Worm (Caenorhabditis elegans): Measurements from ENCODE around the gene srx-87.

Gene srx-87

ce11 chrV:11552379-11552778 lies 12.3 kb upstream of the srx-87 start, which contains the start of gene srx-85:
TSS of gene srx-85 (plus strand) at chrV:11552679.
- TF ChIP-seq nhr-21 (tag; optimal IDR thresholded peaks at IDR 0.05) (no peak), C34F6.9 (tag; optimal IDR thresholded peaks at IDR 0.05) (no peak), mab-5 (tag; optimal IDR thresholded peaks at IDR 0.05) (no peak), nhr-11 (tag; optimal IDR thresholded peaks at IDR 0.05) (no peak), unc-55 (GFP tag; optimal IDR thresholded peaks at IDR 0.05) (no peak), peb-1 (tag; optimal IDR thresholded peaks at IDR 0.05) (no peak), blmp-1 (tag; optimal IDR thresholded peaks at IDR 0.05; ENCODE audit: insufficient read depth) (no peak), lin-11 (tag; optimal IDR thresholded peaks at IDR 0.05) (no peak), mdl-1 (tag; optimal IDR thresholded peaks at IDR 0.05) (no peak), unc-39 (tag; optimal IDR thresholded peaks at IDR 0.05) (no peak), Y55F3AM.14 (GFP tag; optimal IDR thresholded peaks at IDR 0.05) (no peak), skn-1 (tag; optimal IDR thresholded peaks at IDR 0.05) (no peak), nhr-10 (tag; optimal IDR thresholded peaks at IDR 0.05) (no peak)

ce11 chrV:11554260-11554659 lies 10.4 kb upstream of the srx-87 start, which contains the start of gene duo-1:
TSS of gene duo-1 (plus strand) at chrV:11554630.
- no peak for TF ChIP-seq unc-62 (GFP tag; optimal IDR thresholded peaks at IDR 0.05)
- no peak for TF ChIP-seq blmp-1 (tag; optimal IDR thresholded peaks at IDR 0.05; ENCODE audit: insufficient read depth)
- no peak for TF ChIP-seq nhr-21 (tag; optimal IDR thresholded peaks at IDR 0.05)
- TF ChIP-seq unc-39 (tag; optimal IDR thresholded peaks at IDR 0.05): no peak

- no peak for TF ChIP-seq nhr-25 (tag; optimal IDR thresholded peaks at IDR 0.05)
- no peak for TF ChIP-seq snpc-4 (tag; optimal IDR thresholded peaks at IDR 0.05)
- no peak for TF ChIP-seq ama-1 (optimal IDR thresholded peaks at IDR 0.05)
- TF ChIP-seq nhr-10 (tag; optimal IDR thresholded peaks at IDR 0.05): no peak
- TF ChIP-seq elt-3 (tag; optimal IDR thresholded peaks at IDR 0.05): no peak
- TF ChIP-seq peb-1 (tag; optimal IDR thresholded peaks at IDR 0.05): no peak
- TF ChIP-seq sma-3 (GFP tag; optimal IDR thresholded peaks at IDR 0.05): no peak
- TF ChIP-seq crh-2 (tag; optimal IDR thresholded peaks at IDR 0.05): no peak
- TF ChIP-seq mbf-1 (tag; optimal IDR thresholded peaks at IDR 0.05): no peak
- no peak for TF ChIP-seq nhr-21 (tag; optimal IDR thresholded peaks at IDR 0.05)
- TF ChIP-seq lin-11 (tag; optimal IDR thresholded peaks at IDR 0.05): no peak
Measured at ce11 chrV:11562643-11563042, 2.0 kb upstream of the srx-87 start, which contains the start of gene srx-86. TSS of gene srx-86 (plus strand) at chrV:11562943.

- peak; percentile 1 for TF ChIP-seq ztf-4 (tag; optimal IDR thresholded peaks at IDR 0.05)
- peak; percentile 41 for TF ChIP-seq nhr-129 (tag; optimal IDR thresholded peaks at IDR 0.05)
- no peak for TF ChIP-seq sem-4 (tag; optimal IDR thresholded peaks at IDR 0.05)
- peak; percentile 42 for TF ChIP-seq sma-9 (GFP tag; optimal IDR thresholded peaks at IDR 0.05)
- no peak for TF ChIP-seq sma-9 (tag; optimal IDR thresholded peaks at IDR 0.05)
- TF ChIP-seq nhr-21 (tag; optimal IDR thresholded peaks at IDR 0.05): peak; percentile 4
- TF ChIP-seq fos-1 (tag; optimal IDR thresholded peaks at IDR 0.05): peak; percentile 6
- TF ChIP-seq crh-2 (tag; optimal IDR thresholded peaks at IDR 0.05): no peak
Measured at ce11 chrV:11570169-11570651, 5.5 kb downstream of the srx-87 start, which contains the start of the genes nhr-101 and pms-2. TSS of gene nhr-101 (plus strand) at chrV:11570476. TSS of gene pms-2 (minus strand) at chrV:11570601.

ce11 chrV:11572803-11573490 lies 8.3 kb downstream of the srx-87 start, which contains the start of the genes H12C20.7 and nhr-68:
TSS of gene H12C20.7 (minus strand) at chrV:11572990.
TSS of gene nhr-68 (plus strand) at chrV:11573440.
- peak; percentile 45 for TF ChIP-seq ceh-16 (tag; optimal IDR thresholded peaks at IDR 0.05)
- no peak for TF ChIP-seq peb-1 (tag; optimal IDR thresholded peaks at IDR 0.05)
- no peak for TF ChIP-seq ceh-82 (tag; optimal IDR thresholded peaks at IDR 0.05)
- TF ChIP-seq nhr-21 (tag; optimal IDR thresholded peaks at IDR 0.05): peak; percentile 99
- TF ChIP-seq nhr-12 (tag; optimal IDR thresholded peaks at IDR 0.05): no peak
- TF ChIP-seq dmd-4 (tag; optimal IDR thresholded peaks at IDR 0.05): no peak
- TF ChIP-seq nhr-77 (tag; optimal IDR thresholded peaks at IDR 0.05): no peak
- TF ChIP-seq unc-39 (tag; optimal IDR thresholded peaks at IDR 0.05): no peak
- no peak for TF ChIP-seq nhr-23 (tag; optimal IDR thresholded peaks at IDR 0.05)
- no peak for TF ChIP-seq ZK546.5 (tag; optimal IDR thresholded peaks at IDR 0.05)
- peak; percentile 97 for TF ChIP-seq nhr-10 (tag; optimal IDR thresholded peaks at IDR 0.05)
- TF ChIP-seq nhr-129 (tag; optimal IDR thresholded peaks at IDR 0.05): peak; percentile 91
- peak in 1 of 2 experiments; percentile 90 for TF ChIP-seq lsy-2 (tag; optimal IDR thresholded peaks at IDR 0.05)
- peak; percentile 97 for TF ChIP-seq F13H6.1 (tag; optimal IDR thresholded peaks at IDR 0.05)
- no peak for TF ChIP-seq unc-62 (GFP tag; optimal IDR thresholded peaks at IDR 0.05)
- peak; percentile 63 for TF ChIP-seq gmeb-1 (tag; optimal IDR thresholded peaks at IDR 0.05)
- TF ChIP-seq sma-9 (GFP tag; optimal IDR thresholded peaks at IDR 0.05): peak; percentile 100
- peak; percentile 32 for TF ChIP-seq sma-9 (tag; optimal IDR thresholded peaks at IDR 0.05)
- peak; percentile 49 for TF ChIP-seq C34F6.9 (tag; optimal IDR thresholded peaks at IDR 0.05)
- no peak for TF ChIP-seq ztf-1 (GFP tag; conservative IDR thresholded peaks at IDR 0.05)
- peak; percentile 44 for TF ChIP-seq ama-1 (optimal IDR thresholded peaks at IDR 0.05)
- peak; percentile 71 for TF ChIP-seq nhr-6 (tag; optimal IDR thresholded peaks at IDR 0.05)
- peak; percentile 47 for TF ChIP-seq lin-13 (GFP tag; optimal IDR thresholded peaks at IDR 0.05)
- TF ChIP-seq elt-1 (tag; optimal IDR thresholded peaks at IDR 0.05): peak; percentile 27
- TF ChIP-seq crh-2 (tag; optimal IDR thresholded peaks at IDR 0.05): peak; percentile 96
- TF ChIP-seq sem-4 (tag; optimal IDR thresholded peaks at IDR 0.05): peak; percentile 90
- no peak for TF ChIP-seq alr-1 (tag; optimal IDR thresholded peaks at IDR 0.05)
- TF ChIP-seq skn-1 (tag; optimal IDR thresholded peaks at IDR 0.05): no peak
- no peak for TF ChIP-seq lin-11 (tag; optimal IDR thresholded peaks at IDR 0.05)
- peak; percentile 99 for TF ChIP-seq sma-3 (GFP tag; optimal IDR thresholded peaks at IDR 0.05)
- TF ChIP-seq mbf-1 (tag; optimal IDR thresholded peaks at IDR 0.05): no peak
